Comparison of ENCODE assay signal across 1 fruit fly cellular context in genomic region chr2L:19788735-19789134, dm6.
A peak's percentile ranks its signal among the peaks of the same experiment; 100 is the strongest.
TF ChIP-seq lines count a peak whose summit lies in the region.

No protein-coding gene starts in this region.

TF ChIP-seq in whole organism, prepupa, 60 proteins besides CTCF, POLR2A, EP300 and RAD21 (continued from another document):
- peak; percentile 19 for TF ChIP-seq fd59A (GFP tag; optimal IDR thresholded peaks at IDR 0.05; lab: Kevin White, UChicago)
- TF ChIP-seq Sox14 (GFP tag; optimal IDR thresholded peaks at IDR 0.05; lab: Kevin White, UChicago) = no peak
- peak; percentile 76 for TF ChIP-seq Eip78C (GFP tag; lab: Kevin White, UChicago)
